Fruit fly (Drosophila melanogaster) whole organism, embryonic: ENCODE data around the gene Theg.

ENCODE experiments used
- ATbp ChIP-seq: fragments of 200-800 bp; sonication (Bioruptor generic); optimal IDR thresholded peaks from 2 replicates; lab custom pipeline; 2017; ENCODE audit warnings: missing biosample characterization, mild to moderate bottlenecking, missing genetic modification characterization, missing genetic modification reagents
- B-H2 ChIP-seq: fragments of 200-800 bp; sonication (Bioruptor generic); optimal IDR thresholded peaks from 2 replicates; lab custom pipeline; 2018; ENCODE audit warnings: missing biosample characterization, mild to moderate bottlenecking, missing genetic modification characterization
- CG10267 ChIP-seq: fragments of 200-800 bp; sonication (Bioruptor generic); optimal IDR thresholded peaks from 2 replicates; lab custom pipeline; 2018; ENCODE audit warnings: missing biosample characterization, mild to moderate bottlenecking, missing genetic modification characterization, moderate library complexity
- CG11504 ChIP-seq: fragments of 200-800 bp; sonication (Bioruptor generic); optimal IDR thresholded peaks from 3 replicates; lab custom pipeline; 2019; ENCODE audit warnings: missing biosample characterization, mild to moderate bottlenecking, missing genetic modification characterization, moderate library complexity
- CG12942 ChIP-seq: fragments of 200-800 bp; sonication (Bioruptor generic); optimal IDR thresholded peaks from 3 replicates; lab custom pipeline; 2016; ENCODE audit warnings: missing biosample characterization, missing genetic modification characterization
- CG13624 ChIP-seq: fragments of 200-800 bp; sonication (Bioruptor generic); optimal IDR thresholded peaks from 2 replicates; lab custom pipeline; 2016; ENCODE audit warnings: missing biosample characterization, missing genetic modification characterization
- CG1832 ChIP-seq: fragments of 200-800 bp; sonication (Bioruptor generic); optimal IDR thresholded peaks from 2 replicates; lab custom pipeline; 2017; ENCODE audit warnings: missing biosample characterization, mild to moderate bottlenecking, missing genetic modification characterization, inconsistent platforms
- CG3065 ChIP-seq: fragments of 200-800 bp; sonication (Bioruptor generic); optimal IDR thresholded peaks from 2 replicates; lab custom pipeline; 2016; ENCODE audit warnings: missing biosample characterization, missing genetic modification characterization
- CG32532 ChIP-seq: fragments of 200-800 bp; sonication (Bioruptor generic); IDR thresholded peaks from 2 replicates; pipeline ENCODE4 v1.3.6; 2022; ENCODE audit warnings: missing biosample characterization, missing genetic modification characterization
- CG3847 ChIP-seq: fragments of 200-800 bp; sonication (Bioruptor generic); IDR thresholded peaks from 2 replicates; pipeline ENCODE4 v1.3.6; 2022; ENCODE audit warnings: missing biosample characterization, missing genetic modification characterization
- CG4707 ChIP-seq: fragments of 200-800 bp; sonication (Bioruptor generic); optimal IDR thresholded peaks from 2 replicates; lab custom pipeline; 2018; ENCODE audit warnings: missing biosample characterization, mild to moderate bottlenecking, missing genetic modification characterization, moderate library complexity
- CG6175 ChIP-seq: fragments of 200-800 bp; sonication (Bioruptor generic); IDR thresholded peaks from 3 replicates; pipeline ENCODE4 v1.3.6; 2022; ENCODE audit warnings: missing biosample characterization, missing genetic modification characterization
- CG6813 ChIP-seq: fragments of 200-800 bp; sonication (Bioruptor generic); optimal IDR thresholded peaks from 2 replicates; lab custom pipeline; 2017; ENCODE audit warnings: missing biosample characterization, missing genetic modification characterization, mild to moderate bottlenecking, moderate library complexity, missing genetic modification reagents
- CG7963 ChIP-seq: fragments of 200-800 bp; sonication (Bioruptor generic); IDR thresholded peaks from 3 replicates; pipeline ENCODE4 v1.3.6; 2022; ENCODE audit warnings: missing biosample characterization, missing genetic modification characterization; ENCODE audit not compliant: partially characterized antibody
- CG7987 ChIP-seq: fragments of 200-800 bp; sonication (Bioruptor generic); optimal IDR thresholded peaks from 2 replicates; lab custom pipeline; 2018; ENCODE audit warnings: missing biosample characterization, mild to moderate bottlenecking, missing genetic modification characterization, moderate library complexity
- E2f1 ChIP-seq: fragments of 200-800 bp; sonication (Bioruptor generic); IDR thresholded peaks from 2 replicates; pipeline ENCODE4 v1.3.6; 2022; ENCODE audit warnings: missing biosample characterization, missing genetic modification characterization
- ERR ChIP-seq: fragments of 200-800 bp; sonication (Bioruptor generic); optimal IDR thresholded peaks from 2 replicates; lab custom pipeline; 2016; ENCODE audit warnings: missing biosample characterization, missing genetic modification characterization
- Eip74EF ChIP-seq, 2 experiments: fragments of 200-800 bp in 1 of 2; fragments of >200 bp in 1 of 2; sonication (Bioruptor generic) in 1 of 2; optimal IDR thresholded peaks; 2 replicates each; lab custom pipeline; 2017 to 2019; ENCODE audit warnings: missing biosample characterization in 2 of 2, missing genetic modification characterization in 2 of 2, mild to moderate bottlenecking in 1 of 2, moderate library complexity in 1 of 2
- Ets65A ChIP-seq: fragments of 200-800 bp; sonication (Bioruptor generic); peaks from one replicate; lab custom pipeline; 2016; ENCODE audit warnings: missing biosample characterization, missing genetic modification characterization
- Fer3 ChIP-seq: fragments of 200-800 bp; sonication (Bioruptor generic); optimal IDR thresholded peaks from 2 replicates; lab custom pipeline; 2018; ENCODE audit warnings: missing biosample characterization, mild to moderate bottlenecking, missing genetic modification characterization, moderate library complexity
- HHEX ChIP-seq: fragments of 200-800 bp; sonication (Bioruptor generic); optimal IDR thresholded peaks from 3 replicates; lab custom pipeline; 2017; ENCODE audit warnings: missing biosample characterization, mild to moderate bottlenecking, missing genetic modification characterization, missing genetic modification reagents
- Lim3 ChIP-seq: fragments of 200-800 bp; sonication (Bioruptor generic); IDR thresholded peaks from 2 replicates; pipeline ENCODE4 v1.3.6; 2022; ENCODE audit warnings: missing biosample characterization, missing genetic modification characterization
- Mrtf ChIP-seq: fragments of 200-800 bp; sonication (Bioruptor generic); IDR thresholded peaks from 3 replicates; pipeline ENCODE4 v1.3.6; 2022; ENCODE audit warnings: missing biosample characterization, missing genetic modification characterization
- NC2α ChIP-seq: fragments of 200-800 bp; sonication (Bioruptor generic); optimal IDR thresholded peaks from 2 replicates; lab custom pipeline; 2016; ENCODE audit warnings: missing biosample characterization, missing genetic modification characterization
- Nf-YB ChIP-seq: fragments of 200-800 bp; sonication (Bioruptor generic); optimal IDR thresholded peaks from 3 replicates; lab custom pipeline; 2019; ENCODE audit warnings: missing biosample characterization, mild to moderate bottlenecking, missing genetic modification characterization, moderate library complexity
- Nf-YC ChIP-seq: fragments of 200-800 bp; optimal IDR thresholded peaks from 3 replicates; lab custom pipeline; 2019; ENCODE audit warnings: missing biosample characterization, mild to moderate bottlenecking, missing genetic modification characterization, moderate library complexity
- Sry-δ ChIP-seq: fragments of 200-800 bp; sonication (Bioruptor generic); optimal IDR thresholded peaks from 2 replicates; lab custom pipeline; 2016; ENCODE audit warnings: missing biosample characterization, missing genetic modification characterization
- al ChIP-seq: fragments of 200-800 bp; sonication (Bioruptor generic); IDR thresholded peaks from 2 replicates; pipeline ENCODE4 v1.3.6; 2022; ENCODE audit warnings: missing biosample characterization, missing genetic modification characterization
- az2 ChIP-seq: fragments of 200-800 bp; sonication (Bioruptor generic); optimal IDR thresholded peaks from 3 replicates; lab custom pipeline; 2016; ENCODE audit warnings: missing biosample characterization, missing genetic modification characterization
- bbx ChIP-seq: fragments of 200-800 bp; sonication (Bioruptor generic); IDR thresholded peaks from 2 replicates; pipeline ENCODE4 v1.3.6; 2022; ENCODE audit warnings: missing biosample characterization, missing genetic modification characterization; ENCODE audit not compliant: partially characterized antibody
- chm ChIP-seq: fragments of 200-800 bp; sonication (Bioruptor generic); IDR thresholded peaks from 2 replicates; pipeline ENCODE4 v1.3.6; 2022; ENCODE audit warnings: missing biosample characterization, missing genetic modification characterization
- crc ChIP-seq: fragments of 200-800 bp; sonication (Bioruptor generic); optimal IDR thresholded peaks from 2 replicates; lab custom pipeline; 2016; ENCODE audit warnings: missing biosample characterization, missing genetic modification characterization
- da ChIP-seq: fragments of 200-800 bp; sonication (Bioruptor generic); optimal IDR thresholded peaks from 2 replicates; lab custom pipeline; 2016; ENCODE audit warnings: missing biosample characterization, missing genetic modification characterization
- disco-r ChIP-seq: fragments of 200-800 bp; sonication (Bioruptor generic); optimal IDR thresholded peaks from 2 replicates; lab custom pipeline; 2016; ENCODE audit warnings: missing biosample characterization, missing genetic modification characterization
- dmrt99B ChIP-seq: fragments of 200-800 bp; sonication (Bioruptor generic); optimal IDR thresholded peaks from 2 replicates; lab custom pipeline; 2018; ENCODE audit warnings: missing biosample characterization, mild to moderate bottlenecking, missing genetic modification characterization, moderate library complexity
- dpn ChIP-seq, 2 experiments: fragments of 200-800 bp; sonication (Bioruptor generic); optimal IDR thresholded peaks; 3 replicates each; lab custom pipeline; 2016; ENCODE audit warnings: missing biosample characterization in 2 of 2, missing genetic modification characterization in 2 of 2
- dysf ChIP-seq: fragments of 200-800 bp; sonication (Bioruptor generic); IDR thresholded peaks from 3 replicates; pipeline ENCODE4 v1.3.6; 2022; ENCODE audit warnings: missing biosample characterization, missing genetic modification characterization
- emc ChIP-seq: fragments of 200-800 bp; sonication (Bioruptor generic); optimal IDR thresholded peaks from 2 replicates; lab custom pipeline; 2016; ENCODE audit warnings: missing biosample characterization, missing genetic modification characterization
- grau ChIP-seq: fragments of 200-800 bp; optimal IDR thresholded peaks from 3 replicates; lab custom pipeline; 2019; ENCODE audit warnings: missing biosample characterization, mild to moderate bottlenecking, missing genetic modification characterization, moderate library complexity
- lov ChIP-seq, 2 experiments: fragments of 200-800 bp in 1 of 2; fragments of >200 bp in 1 of 2; sonication (Bioruptor generic) in 1 of 2; IDR thresholded peaks in 1 of 2; optimal IDR thresholded peaks in 1 of 2; 2 replicates in 1 of 2; 3 replicates in 1 of 2; pipeline versions ENCODE4 v1.3.6 to Lab custom; 2017 to 2022; ENCODE audit warnings: missing biosample characterization in 1 of 2, missing genetic modification characterization in 1 of 2
- row ChIP-seq: fragments of 200-800 bp; sonication (Bioruptor generic); IDR thresholded peaks from 3 replicates; pipeline ENCODE4 v1.3.6; 2022; ENCODE audit warnings: missing biosample characterization, missing genetic modification characterization
- seq ChIP-seq: fragments of 200-800 bp; sonication (Bioruptor generic); IDR thresholded peaks from 2 replicates; pipeline ENCODE4 v1.3.6; 2022; ENCODE audit warnings: missing biosample characterization, missing genetic modification characterization
- shn ChIP-seq: fragments of 200-800 bp; sonication (Bioruptor generic); optimal IDR thresholded peaks from 3 replicates; lab custom pipeline; 2016; ENCODE audit warnings: missing biosample characterization, missing genetic modification characterization
- sim ChIP-seq: fragments of 200-800 bp; sonication (Bioruptor generic); IDR thresholded peaks from 2 replicates; pipeline ENCODE4 v1.3.6; 2022; ENCODE audit warnings: missing biosample characterization, missing genetic modification characterization
- sna ChIP-seq: fragments of 200-800 bp; sonication (Bioruptor generic); IDR thresholded peaks from 2 replicates; pipeline ENCODE4 v1.3.6; 2022; ENCODE audit warnings: missing biosample characterization, missing genetic modification characterization; ENCODE audit not compliant: partially characterized antibody
- stc ChIP-seq: fragments of 200-800 bp; sonication (Bioruptor generic); IDR thresholded peaks from 2 replicates; pipeline ENCODE4 v1.3.6; 2022; ENCODE audit warnings: missing biosample characterization, missing genetic modification characterization
- wdn ChIP-seq: fragments of 200-800 bp; sonication (Bioruptor generic); IDR thresholded peaks from 2 replicates; pipeline ENCODE4 v1.3.6; 2022; ENCODE audit warnings: missing biosample characterization, missing genetic modification characterization
- zen ChIP-seq: fragments of 200-800 bp; sonication (Bioruptor generic); optimal IDR thresholded peaks from 3 replicates; lab custom pipeline; 2018; ENCODE audit warnings: missing biosample characterization, mild to moderate bottlenecking, missing genetic modification characterization, moderate library complexity

The Theg gene

dm6 chr3R:22026922-22027742 is 12.6 kb downstream of the Theg start, which contains the start of the genes Cchl and ND-42 (continued):
- TF ChIP-seq CG1832 (no peak), CG7963 (no peak), dpn (GFP tag; optimal IDR thresholded peaks at IDR 0.05; lab: Kevin White, UChicago) (peak; percentile 71 to 78), CG32532 (GFP tag; lab: Robert Waterston, UW) (peak; percentile 73), Sry-δ (GFP tag; lab: Kevin White, UChicago) (peak; percentile 53), seq (GFP tag; lab: Robert Waterston, UW) (peak; percentile 46), Nf-YC (peak; percentile 82), CG6813 (peak; percentile 54), CG4707 (no peak), CG7987 (GFP tag; lab: Kevin White, UChicago) (peak; percentile 1), dysf (GFP tag; lab: Robert Waterston, UW) (peak; percentile 74; the same call in 2 of the 3 replicates), Mrtf (GFP tag; lab: Robert Waterston, UW) (peak; percentile 47; the same call in 1 of the 3 replicates), emc (GFP tag; lab: Kevin White, UChicago) (peak; percentile 52), CG12942 (GFP tag; lab: Kevin White, UChicago) (peak; percentile 63), Lim3 (GFP tag; lab: Robert Waterston, UW) (no peak), al (GFP tag; lab: Robert Waterston, UW) (peak; percentile 62), E2f1 (peak; percentile 51), CG11504 (tag; lab: Kevin White, UChicago) (peak; percentile 84), wdn (GFP tag; lab: Robert Waterston, UW) (no peak), grau (peak; percentile 83), crc (GFP tag; lab: Kevin White, UChicago) (peak; percentile 53), ATbp (GFP tag; lab: Kevin White, UChicago) (no peak), CG3065 (GFP tag; lab: Kevin White, UChicago) (peak; percentile 80), CG6175 (GFP tag; lab: Robert Waterston, UW) (no peak; the same call in 2 of the 3 replicates), B-H2 (peak; percentile 88), zen (tag; lab: Kevin White, UChicago) (peak; percentile 79), NC2α (GFP tag; lab: Kevin White, UChicago) (peak; percentile 68), Fer3 (tag; lab: Kevin White, UChicago) (peak; percentile 76), chm (GFP tag; lab: Robert Waterston, UW) (peak; percentile 32; the same call in 1 of the 2 replicates), shn (GFP tag; lab: Kevin White, UChicago) (peak; percentile 55), Eip74EF (GFP tag; optimal IDR thresholded peaks at IDR 0.05; lab: Kevin White, UChicago) (no peak), Nf-YB (GFP tag; lab: Kevin White, UChicago) (peak; percentile 51), row (peak; percentile 92), CG10267 (tag; lab: Kevin White, UChicago) (peak; percentile 97), ERR (GFP tag; lab: Kevin White, UChicago) (peak; percentile 50), CG13624 (GFP tag; lab: Kevin White, UChicago) (peak; percentile 66), disco-r (GFP tag; lab: Kevin White, UChicago) (peak; percentile 53), dmrt99B (tag; lab: Kevin White, UChicago) (no peak), az2 (GFP tag; lab: Kevin White, UChicago) (peak; percentile 81), CG3847 (GFP tag; lab: Robert Waterston, UW) (peak; percentile 91), da (GFP tag; lab: Kevin White, UChicago) (peak; percentile 2), lov (optimal IDR thresholded peaks at IDR 0.05; lab: Kevin White, UChicago) (no peak), lov (GFP tag; IDR thresholded peaks at IDR 0.05; lab: Robert Waterston, UW) (no peak), sim (GFP tag; lab: Robert Waterston, UW) (no peak), sna (GFP tag; lab: Robert Waterston, UW) (peak; percentile 65; the same call in 1 of the 2 replicates), bbx (GFP tag; lab: Robert Waterston, UW) (peak; percentile 39; the same call in 1 of the 2 replicates), stc (GFP tag; lab: Robert Waterston, UW) (peak; percentile 28; the same call in 1 of the 2 replicates), HHEX (GFP tag; lab: Kevin White, UChicago) (peak; percentile 77), Ets65A (GFP tag; lab: Kevin White, UChicago) (peak; percentile 97)
